Worm (Caenorhabditis elegans) whole organism, L4/young adult: ENCODE measurements around the gene mpst-7.

Source experiments
- W03F9.2 ChIP-seq: fragments of 150-350 bp; optimal IDR thresholded peaks from 2 replicates; lab custom pipeline; 2014; ENCODE audit warnings: missing biosample characterization, missing genetic modification characterization
- dao-5 ChIP-seq: sonication (generic microtip); optimal IDR thresholded peaks from 2 replicates; lab custom pipeline; 2016; ENCODE audit warnings: missing genotype, missing genetic modification characterization, moderate library complexity, missing compliant biosample characterization
- him-1 ChIP-seq: sonication (generic microtip); optimal IDR thresholded peaks from 2 replicates; lab custom pipeline; 2016; ENCODE audit warnings: missing genotype, missing genetic modification reagents, missing genetic modification characterization, missing compliant biosample characterization

DNA sequence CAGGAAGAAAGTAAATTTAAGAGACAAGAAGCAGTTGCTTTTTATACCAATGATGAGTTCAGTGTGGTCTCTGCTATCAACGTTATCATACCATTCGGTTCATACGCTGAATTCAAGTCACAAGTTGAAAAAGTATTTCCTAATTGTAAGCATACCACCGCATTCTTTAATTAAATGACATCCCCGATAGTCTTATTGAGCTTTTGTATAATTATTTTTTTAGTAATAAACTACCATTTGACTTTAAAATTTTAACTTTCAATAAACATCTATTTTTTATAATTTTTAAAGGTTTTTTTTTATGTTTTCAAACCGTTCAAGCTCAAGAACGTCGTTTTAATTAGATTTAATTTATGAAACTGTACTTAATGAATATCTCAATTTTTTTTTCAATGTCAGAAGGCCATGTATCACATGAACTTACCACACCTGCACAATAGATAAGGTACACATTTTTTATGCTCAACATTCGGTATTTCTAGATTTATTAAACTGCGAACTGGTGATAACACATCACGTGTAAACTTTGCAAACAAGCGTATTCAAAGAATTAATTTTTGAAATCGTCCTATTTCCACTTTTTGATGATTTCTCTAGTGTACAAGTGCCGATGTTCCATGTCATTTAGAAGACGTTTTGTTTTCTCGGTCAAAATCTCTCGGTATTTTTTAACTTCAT lies 19.0 kb downstream of the mpst-7 start, which contains the start of gene T16G1.4:
- no peak for TF ChIP-seq W03F9.2 (tag; lab: Kevin White, UChicago)
- no peak for TF ChIP-seq him-1 (tag; lab: Kevin White, UChicago)
- no peak for TF ChIP-seq dao-5 (tag; lab: Kevin White, UChicago)
